Fruit fly (Drosophila melanogaster) whole organism, embryonic: ENCODE data around the gene CG13605.

Source experiments
- ATbp ChIP-seq: fragments of 200-800 bp; sonication (Bioruptor generic); optimal IDR thresholded peaks from 2 replicates; lab custom pipeline; 2017; ENCODE audit warnings: missing biosample characterization, mild to moderate bottlenecking, missing genetic modification characterization, missing genetic modification reagents
- Atf-2 ChIP-seq: fragments of 200-800 bp; sonication (Bioruptor generic); optimal IDR thresholded peaks from 2 replicates; lab custom pipeline; 2016; ENCODE audit warnings: missing biosample characterization, missing genetic modification characterization
- Awh ChIP-seq: fragments of 200-800 bp; sonication (Bioruptor generic); IDR thresholded peaks from 2 replicates; pipeline ENCODE4, ENCODE4 v1.3.6; 2022; ENCODE audit warnings: missing biosample characterization, missing genetic modification characterization
- B-H1 ChIP-seq: fragments of 200-800 bp; sonication (Bioruptor generic); IDR thresholded peaks from 3 replicates; pipeline ENCODE4 v1.3.6; 2022; ENCODE audit warnings: missing biosample characterization, missing genetic modification characterization
- CG10462 ChIP-seq: fragments of 200-800 bp; sonication (Bioruptor generic); optimal IDR thresholded peaks from 2 replicates; lab custom pipeline; 2016; ENCODE audit warnings: missing biosample characterization, missing genetic modification characterization
- CG10654 ChIP-seq: fragments of 200-800 bp; sonication (Bioruptor generic); optimal IDR thresholded peaks from 2 replicates; lab custom pipeline; 2016; ENCODE audit warnings: missing biosample characterization, missing genetic modification characterization
- CG12299 ChIP-seq: fragments of 200-800 bp; sonication (Bioruptor generic); optimal IDR thresholded peaks from 2 replicates; lab custom pipeline; 2018; ENCODE audit warnings: missing biosample characterization, mild to moderate bottlenecking, missing genetic modification characterization
- CG12942 ChIP-seq: fragments of 200-800 bp; sonication (Bioruptor generic); optimal IDR thresholded peaks from 3 replicates; lab custom pipeline; 2016; ENCODE audit warnings: missing biosample characterization, missing genetic modification characterization
- CG14860 ChIP-seq: fragments of 200-800 bp; sonication (Bioruptor generic); IDR thresholded peaks from 3 replicates; pipeline ENCODE4 v1.3.6; 2022; ENCODE audit warnings: missing biosample characterization, missing genetic modification characterization; ENCODE audit not compliant: partially characterized antibody
- CG15073 ChIP-seq: fragments of 200-800 bp; sonication (Bioruptor generic); optimal IDR thresholded peaks from 2 replicates; lab custom pipeline; 2016; ENCODE audit warnings: missing biosample characterization, missing genetic modification characterization
- CG15696 ChIP-seq: fragments of 200-800 bp; sonication (Bioruptor generic); optimal IDR thresholded peaks from 2 replicates; lab custom pipeline; 2019; ENCODE audit warnings: missing biosample characterization, mild to moderate bottlenecking, missing genetic modification characterization, moderate library complexity
- CG1647 ChIP-seq: fragments of 200-800 bp; sonication (Bioruptor generic); optimal IDR thresholded peaks from 3 replicates; lab custom pipeline; 2016; ENCODE audit warnings: missing biosample characterization, missing genetic modification characterization
- CG17385 ChIP-seq: fragments of 200-800 bp; sonication (Bioruptor generic); optimal IDR thresholded peaks from 3 replicates; lab custom pipeline; 2018; ENCODE audit warnings: missing biosample characterization, mild to moderate bottlenecking, missing genetic modification characterization
- CG2120 ChIP-seq: fragments of 200-800 bp; sonication (Bioruptor generic); optimal IDR thresholded peaks from 3 replicates; lab custom pipeline; 2016; ENCODE audit warnings: missing biosample characterization, missing genetic modification characterization
- CG32532 ChIP-seq: fragments of 200-800 bp; sonication (Bioruptor generic); IDR thresholded peaks from 2 replicates; pipeline ENCODE4 v1.3.6; 2022; ENCODE audit warnings: missing biosample characterization, missing genetic modification characterization
- CG33213 ChIP-seq: fragments of 200-800 bp; sonication (Bioruptor generic); optimal IDR thresholded peaks from 3 replicates; lab custom pipeline; 2016; ENCODE audit warnings: missing biosample characterization, missing genetic modification characterization
- CG4328 ChIP-seq: fragments of 200-800 bp; sonication (Bioruptor generic); optimal IDR thresholded peaks from 3 replicates; lab custom pipeline; 2017; ENCODE audit warnings: missing biosample characterization, missing genetic modification reagents, missing genetic modification characterization
- CG5180 ChIP-seq: fragments of 200-800 bp; sonication (Bioruptor generic); optimal IDR thresholded peaks from 3 replicates; lab custom pipeline; 2017; ENCODE audit warnings: missing biosample characterization, missing genetic modification characterization, mild to moderate bottlenecking, moderate library complexity, missing genetic modification reagents
- CG6854 ChIP-seq: fragments of 200-800 bp; sonication (Bioruptor generic); optimal IDR thresholded peaks from 3 replicates; lab custom pipeline; 2017; ENCODE audit warnings: missing biosample characterization, mild to moderate bottlenecking, missing genetic modification characterization
- CG7271 ChIP-seq: fragments of 200-800 bp; sonication (Bioruptor generic); optimal IDR thresholded peaks from 2 replicates; lab custom pipeline; 2018; ENCODE audit warnings: missing biosample characterization, mild to moderate bottlenecking, missing genetic modification characterization, moderate library complexity
- CG8924 ChIP-seq: fragments of 200-800 bp; optimal IDR thresholded peaks from 3 replicates; lab custom pipeline; 2019; ENCODE audit warnings: missing biosample characterization, mild to moderate bottlenecking, missing genetic modification characterization, moderate library complexity
- CG9817 ChIP-seq: fragments of 200-800 bp; sonication (Bioruptor generic); optimal IDR thresholded peaks from 2 replicates; lab custom pipeline; 2018; ENCODE audit warnings: missing biosample characterization, mild to moderate bottlenecking, missing genetic modification characterization, moderate library complexity
- Dek ChIP-seq: fragments of 200-800 bp; sonication (Bioruptor generic); optimal IDR thresholded peaks from 3 replicates; lab custom pipeline; 2019; ENCODE audit warnings: missing biosample characterization, mild to moderate bottlenecking, missing genetic modification characterization, moderate library complexity
- HHEX ChIP-seq: fragments of 200-800 bp; sonication (Bioruptor generic); optimal IDR thresholded peaks from 3 replicates; lab custom pipeline; 2017; ENCODE audit warnings: missing biosample characterization, mild to moderate bottlenecking, missing genetic modification characterization, missing genetic modification reagents
- HLHmδ ChIP-seq: fragments of 200-800 bp; sonication (Bioruptor generic); optimal IDR thresholded peaks from 2 replicates; lab custom pipeline; 2018; ENCODE audit warnings: missing biosample characterization, mild to moderate bottlenecking, missing genetic modification characterization, moderate library complexity
- Hand ChIP-seq: fragments of 200-800 bp; sonication (Bioruptor generic); optimal IDR thresholded peaks from 2 replicates; lab custom pipeline; 2017; ENCODE audit warnings: mild to moderate bottlenecking, missing biosample characterization, missing genetic modification reagents, missing genetic modification characterization
- Kr ChIP-seq: fragments of 200-800 bp; sonication (Bioruptor generic); optimal IDR thresholded peaks from 2 replicates; lab custom pipeline; 2017; ENCODE audit warnings: missing biosample characterization, mild to moderate bottlenecking, missing genetic modification characterization
- Myb ChIP-seq: fragments of 200-800 bp; sonication (Bioruptor generic); optimal IDR thresholded peaks from 2 replicates; lab custom pipeline; 2016; ENCODE audit warnings: missing biosample characterization, missing genetic modification characterization
- Side ChIP-seq: fragments of 200-800 bp; sonication (Bioruptor generic); optimal IDR thresholded peaks from 2 replicates; lab custom pipeline; 2016; ENCODE audit warnings: missing biosample characterization, missing genetic modification characterization
- ac ChIP-seq: fragments of 200-800 bp; sonication (Bioruptor generic); optimal IDR thresholded peaks from 3 replicates; lab custom pipeline; 2017; ENCODE audit warnings: missing biosample characterization, mild to moderate bottlenecking, missing genetic modification characterization
- az2 ChIP-seq: fragments of 200-800 bp; sonication (Bioruptor generic); optimal IDR thresholded peaks from 3 replicates; lab custom pipeline; 2016; ENCODE audit warnings: missing biosample characterization, missing genetic modification characterization
- crol ChIP-seq: fragments of 200-800 bp; sonication (Bioruptor generic); IDR thresholded peaks from 2 replicates; pipeline ENCODE4 v1.3.6; 2022; ENCODE audit warnings: missing biosample characterization, missing genetic modification characterization
- cwo ChIP-seq: fragments of 200-800 bp; sonication (Bioruptor generic); optimal IDR thresholded peaks from 3 replicates; lab custom pipeline; 2017; ENCODE audit warnings: missing biosample characterization, missing genetic modification characterization, mild to moderate bottlenecking, moderate library complexity, missing genetic modification reagents
- dpn ChIP-seq, 2 experiments: fragments of 200-800 bp; sonication (Bioruptor generic); optimal IDR thresholded peaks; 3 replicates each; lab custom pipeline; 2016; ENCODE audit warnings: missing biosample characterization in 2 of 2, missing genetic modification characterization in 2 of 2
- dysf ChIP-seq: fragments of 200-800 bp; sonication (Bioruptor generic); IDR thresholded peaks from 3 replicates; pipeline ENCODE4 v1.3.6; 2022; ENCODE audit warnings: missing biosample characterization, missing genetic modification characterization
- her ChIP-seq: fragments of 200-800 bp; sonication (Bioruptor generic); optimal IDR thresholded peaks from 2 replicates; lab custom pipeline; 2016; ENCODE audit warnings: missing biosample characterization, missing genetic modification characterization
- hth ChIP-seq: fragments of >200 bp; optimal IDR thresholded peaks from 2 replicates; lab custom pipeline; 2017; ENCODE audit warnings: inconsistent platforms
- ind ChIP-seq: fragments of 200-800 bp; sonication (Bioruptor generic); optimal IDR thresholded peaks from 3 replicates; lab custom pipeline; 2016; ENCODE audit warnings: missing biosample characterization, missing genetic modification characterization
- maf-S ChIP-seq: fragments of 200-800 bp; sonication (Bioruptor generic); optimal IDR thresholded peaks from 2 replicates; lab custom pipeline; 2016; ENCODE audit warnings: missing biosample characterization, missing genetic modification characterization
- phol ChIP-seq: fragments of 200-800 bp; sonication (Bioruptor generic); optimal IDR thresholded peaks from 3 replicates; lab custom pipeline; 2018; ENCODE audit warnings: missing biosample characterization, mild to moderate bottlenecking, missing genetic modification characterization, moderate library complexity
- sc ChIP-seq, 3 experiments: fragments of >200 bp in 2 of 3; fragments of 200-800 bp in 1 of 3; sonication (Bioruptor generic) in 1 of 3; optimal IDR thresholded peaks; 2 replicates in 2 of 3; 3 replicates in 1 of 3; lab custom pipeline; 2017; ENCODE audit warnings: mild to moderate bottlenecking in 1 of 3, missing biosample characterization in 1 of 3, missing genetic modification characterization in 1 of 3, missing genetic modification reagents in 1 of 3
- sna ChIP-seq: fragments of 200-800 bp; sonication (Bioruptor generic); IDR thresholded peaks from 2 replicates; pipeline ENCODE4 v1.3.6; 2022; ENCODE audit warnings: missing biosample characterization, missing genetic modification characterization; ENCODE audit not compliant: partially characterized antibody
- sug ChIP-seq: fragments of 200-800 bp; optimal IDR thresholded peaks from 2 replicates; lab custom pipeline; 2019; ENCODE audit warnings: missing biosample characterization, mild to moderate bottlenecking, missing genetic modification characterization, moderate library complexity
- toy ChIP-seq: fragments of 200-800 bp; sonication (Bioruptor generic); IDR thresholded peaks from 2 replicates; pipeline ENCODE4 v1.3.6; 2022; ENCODE audit warnings: missing biosample characterization, missing genetic modification characterization
- wdn ChIP-seq: fragments of 200-800 bp; sonication (Bioruptor generic); IDR thresholded peaks from 2 replicates; pipeline ENCODE4 v1.3.6; 2022; ENCODE audit warnings: missing biosample characterization, missing genetic modification characterization

Gene CG13605

dm6 chr3R:24112320-24113069, at the start of gene CG13605 (continued):
- TF ChIP-seq sna (no peak), CG33213 (GFP tag; lab: Kevin White, UChicago) (peak; percentile 2), CG2120 (peak; percentile 84), HHEX (GFP tag; lab: Kevin White, UChicago) (peak; percentile 88), CG15696 (tag; lab: Kevin White, UChicago) (peak; percentile 36), ac (no peak), CG1647 (peak; percentile 16), az2 (GFP tag; lab: Kevin White, UChicago) (peak; percentile 75), Dek (tag; lab: Kevin White, UChicago) (peak; percentile 87), HLHmδ (GFP tag; lab: Kevin White, UChicago) (no peak), Kr (GFP tag; lab: Kevin White, UChicago) (no peak), her (peak; percentile 54), CG5180 (GFP tag; lab: Kevin White, UChicago) (peak; percentile 31), Myb (peak; percentile 23), wdn (GFP tag; lab: Robert Waterston, UW) (0 out of 2 replicates have a peak, but pooled peaks have one; percentile 21), CG8924 (tag; lab: Kevin White, UChicago) (peak; percentile 85), maf-S (GFP tag; lab: Kevin White, UChicago) (peak; percentile 57), CG14860 (GFP tag; lab: Robert Waterston, UW) (no peak), CG7271 (tag; lab: Kevin White, UChicago) (no peak), crol (GFP tag; lab: Robert Waterston, UW) (no peak), CG10654 (GFP tag; lab: Kevin White, UChicago) (peak; percentile 57), Hand (peak; percentile 69), phol (tag; lab: Kevin White, UChicago) (peak; percentile 57), CG10462 (GFP tag; lab: Kevin White, UChicago) (peak; percentile 26), sc (optimal IDR thresholded peaks at IDR 0.05; lab: Kevin White, UChicago) (no peak), sc (GFP tag; optimal IDR thresholded peaks at IDR 0.05; lab: Kevin White, UChicago) (peak; percentile 58), CG12299 (peak; percentile 63), CG17385 (GFP tag; lab: Kevin White, UChicago) (peak; percentile 70), ind (GFP tag; lab: Kevin White, UChicago) (peak; percentile 76), CG9817 (tag; lab: Kevin White, UChicago) (peak; percentile 61), B-H1 (GFP tag; lab: Robert Waterston, UW) (peak; percentile 59; the same call in 2 of the 3 replicates), sug (peak; percentile 23), Side (GFP tag; lab: Kevin White, UChicago) (peak; percentile 35), dpn (GFP tag; optimal IDR thresholded peaks at IDR 0.05; lab: Kevin White, UChicago) (peak; percentile 65 to 83), cwo (GFP tag; lab: Kevin White, UChicago) (peak; percentile 74), Atf-2 (GFP tag; lab: Kevin White, UChicago) (no peak), CG6854 (peak; percentile 82), CG12942 (GFP tag; lab: Kevin White, UChicago) (peak; percentile 62), dysf (GFP tag; lab: Robert Waterston, UW) (peak; percentile 72), ATbp (peak; percentile 78), Awh (GFP tag; lab: Robert Waterston, UW) (peak; percentile 37; the same call in 1 of the 2 replicates), CG15073 (GFP tag; lab: Kevin White, UChicago) (no peak), hth (no peak), CG32532 (GFP tag; lab: Robert Waterston, UW) (peak; percentile 89), toy (no peak), CG4328 (GFP tag; lab: Kevin White, UChicago) (peak; percentile 58)
